Worm (Caenorhabditis elegans) whole organism, mixed stage, embryonic: ENCODE measurements around the gene mex-5.

Source experiments
- M03D4.4 ChIP-seq: sonication (generic microtip); optimal IDR thresholded peaks from 2 replicates; lab custom pipeline; 2017; ENCODE audit warnings: mild to moderate bottlenecking, missing genetic modification characterization, missing compliant biosample characterization
- bed-3 ChIP-seq: fragments of 200-800 bp; sonication (Bioruptor generic); optimal IDR thresholded peaks from 3 replicates; lab custom pipeline; 2018; ENCODE audit warnings: mild to moderate bottlenecking, missing genetic modification characterization, moderate library complexity, missing compliant biosample characterization
- blmp-1 ChIP-seq: fragments of 150-350 bp; optimal IDR thresholded peaks from 2 replicates; lab custom pipeline; 2014; ENCODE audit warnings: missing biosample characterization, missing genetic modification characterization
- ceh-39 ChIP-seq: fragments of 150-350 bp; optimal IDR thresholded peaks from 2 replicates; lab custom pipeline; 2014; ENCODE audit warnings: missing biosample characterization, missing genetic modification characterization
- ceh-43 ChIP-seq: fragments of 200-800 bp; sonication (Bioruptor generic); optimal IDR thresholded peaks from 2 replicates; lab custom pipeline; 2018; ENCODE audit warnings: mild to moderate bottlenecking, missing genetic modification characterization, moderate library complexity, missing compliant biosample characterization
- ceh-83 ChIP-seq: fragments of 200-800 bp; sonication (Bioruptor generic); optimal IDR thresholded peaks from 2 replicates; lab custom pipeline; 2018; ENCODE audit warnings: mild to moderate bottlenecking, missing genetic modification characterization, missing compliant biosample characterization
- ces-1 ChIP-seq: fragments of 150-350 bp; optimal IDR thresholded peaks from 2 replicates; lab custom pipeline; 2014; ENCODE audit warnings: missing biosample characterization, missing genetic modification reagents, missing genetic modification characterization
- cnd-1 ChIP-seq: fragments of 200-800 bp; sonication (Bioruptor generic); optimal IDR thresholded peaks from 2 replicates; lab custom pipeline; 2018; ENCODE audit warnings: mild to moderate bottlenecking, missing genetic modification characterization, missing compliant biosample characterization
- drap-1 ChIP-seq: fragments of 200-800 bp; sonication (Bioruptor generic); optimal IDR thresholded peaks from 3 replicates; lab custom pipeline; 2018; ENCODE audit warnings: mild to moderate bottlenecking, missing genetic modification characterization, missing compliant biosample characterization
- elt-1 ChIP-seq: sonication (generic microtip); optimal IDR thresholded peaks from 2 replicates; lab custom pipeline; 2017; ENCODE audit warnings: missing genetic modification characterization, mild to moderate bottlenecking, missing compliant biosample characterization, antibody characterized with exemption, moderate library complexity, borderline replicate concordance; ENCODE audit not compliant: insufficient read depth
- elt-3 ChIP-seq: fragments of 150-350 bp; optimal IDR thresholded peaks from 2 replicates; lab custom pipeline; 2014; ENCODE audit warnings: missing biosample characterization, missing genetic modification characterization
- flh-1 ChIP-seq: fragments of 200-800 bp; sonication (Bioruptor generic); optimal IDR thresholded peaks from 2 replicates; lab custom pipeline; 2018; ENCODE audit warnings: mild to moderate bottlenecking, missing genetic modification characterization, moderate library complexity, missing compliant biosample characterization
- ham-2 ChIP-seq: fragments of 200-800 bp; sonication (Bioruptor generic); optimal IDR thresholded peaks from 2 replicates; lab custom pipeline; 2018; ENCODE audit warnings: mild to moderate bottlenecking, missing genetic modification characterization, missing compliant biosample characterization
- hlh-1 ChIP-seq: fragments of 150-350 bp; optimal IDR thresholded peaks from 2 replicates; lab custom pipeline; 2014; ENCODE audit warnings: missing biosample characterization, missing genetic modification reagents, missing genetic modification characterization
- lin-13 ChIP-seq: fragments of 150-350 bp; optimal IDR thresholded peaks from 2 replicates; lab custom pipeline; 2014; ENCODE audit warnings: missing biosample characterization, missing genetic modification characterization
- lin-32 ChIP-seq: fragments of 200-800 bp; sonication (Bioruptor generic); optimal IDR thresholded peaks from 2 replicates; lab custom pipeline; 2018; ENCODE audit warnings: mild to moderate bottlenecking, missing genetic modification characterization, missing compliant biosample characterization
- lsy-2 ChIP-seq: fragments of 150-350 bp; optimal IDR thresholded peaks from 2 replicates; lab custom pipeline; 2014; ENCODE audit warnings: missing biosample characterization, missing genetic modification characterization
- mab-5 ChIP-seq: fragments of 150-350 bp; optimal IDR thresholded peaks from 2 replicates; lab custom pipeline; 2014; ENCODE audit warnings: missing biosample characterization, missing genetic modification characterization
- mep-1 ChIP-seq: fragments of 150-350 bp; optimal IDR thresholded peaks from 2 replicates; lab custom pipeline; 2017; ENCODE audit warnings: missing biosample characterization, missing genetic modification reagents, missing genetic modification characterization, inconsistent platforms
- mls-2 ChIP-seq: sonication (generic microtip); optimal IDR thresholded peaks from 2 replicates; lab custom pipeline; 2016; ENCODE audit warnings: mild to moderate bottlenecking, missing genetic modification characterization, moderate library complexity, missing compliant biosample characterization
- nhr-12 ChIP-seq: fragments of 150-350 bp; optimal IDR thresholded peaks from 2 replicates; lab custom pipeline; 2014; ENCODE audit warnings: missing biosample characterization, missing genetic modification characterization
- nhr-2 ChIP-seq: fragments of 150-350 bp; optimal IDR thresholded peaks from 2 replicates; lab custom pipeline; 2014; ENCODE audit warnings: missing biosample characterization, missing genetic modification characterization
- nhr-237 ChIP-seq: fragments of 150-350 bp; optimal IDR thresholded peaks from 2 replicates; lab custom pipeline; 2014; ENCODE audit warnings: missing biosample characterization, missing genetic modification characterization
- nhr-28 ChIP-seq: fragments of 150-350 bp; optimal IDR thresholded peaks from 2 replicates; lab custom pipeline; 2014; ENCODE audit warnings: missing biosample characterization, missing genetic modification characterization
- nhr-76 ChIP-seq: sonication (generic microtip); optimal IDR thresholded peaks from 2 replicates; lab custom pipeline; 2017; ENCODE audit warnings: missing biosample characterization, missing genetic modification characterization
- pha-4 ChIP-seq: fragments of 150-350 bp; optimal IDR thresholded peaks from 2 replicates; lab custom pipeline; 2018; ENCODE audit warnings: missing biosample characterization, missing genetic modification reagents, missing genetic modification characterization
- sem-2 ChIP-seq: fragments of 200-800 bp; sonication (Bioruptor generic); optimal IDR thresholded peaks from 2 replicates; lab custom pipeline; 2018; ENCODE audit warnings: mild to moderate bottlenecking, missing genetic modification characterization, missing compliant biosample characterization
- snpc-4 ChIP-seq: fragments of 150-350 bp; optimal IDR thresholded peaks from 2 replicates; lab custom pipeline; 2014; ENCODE audit warnings: missing biosample characterization, missing genetic modification characterization
- sptf-1 ChIP-seq: sonication (generic microtip); optimal IDR thresholded peaks from 2 replicates; lab custom pipeline; 2017; ENCODE audit warnings: mild to moderate bottlenecking, missing genetic modification characterization, moderate library complexity, missing compliant biosample characterization
- tbx-8 ChIP-seq: fragments of 200-800 bp; sonication (Bioruptor generic); optimal IDR thresholded peaks from 2 replicates; lab custom pipeline; 2018; ENCODE audit warnings: mild to moderate bottlenecking, missing genetic modification characterization, moderate library complexity, missing compliant biosample characterization
- unc-120 ChIP-seq: sonication (generic microtip); optimal IDR thresholded peaks from 2 replicates; lab custom pipeline; 2017; ENCODE audit warnings: missing genetic modification characterization, missing compliant biosample characterization; ENCODE audit not compliant: poor library complexity, severe bottlenecking
- unc-39 ChIP-seq: fragments of 150-350 bp; optimal IDR thresholded peaks from 2 replicates; lab custom pipeline; 2014; ENCODE audit warnings: missing biosample characterization, missing genetic modification characterization
- unc-62 ChIP-seq: fragments of 150-350 bp; optimal IDR thresholded peaks from 2 replicates; lab custom pipeline; 2014; ENCODE audit warnings: missing biosample characterization, missing genetic modification reagents, missing genetic modification characterization
- zip-8 ChIP-seq: fragments of 150-350 bp; optimal IDR thresholded peaks from 2 replicates; lab custom pipeline; 2014; ENCODE audit warnings: missing biosample characterization, missing genetic modification characterization
- ztf-11 ChIP-seq: fragments of 150-350 bp; optimal IDR thresholded peaks from 2 replicates; lab custom pipeline; 2014; ENCODE audit warnings: missing biosample characterization, missing genetic modification characterization

Gene mex-5

ce11 chrIV:13377716-13378115, 24.2 kb downstream of the mex-5 start, which contains the start of gene mau-8:
Gene mau-8 (plus strand): TSS chrIV:13378016.
- TF ChIP-seq ceh-39 (tag; lab: Kevin White, UChicago) = no peak
- TF ChIP-seq M03D4.4 = no peak
- no peak for TF ChIP-seq bed-3
- no peak for TF ChIP-seq elt-1 (tag; lab: Kevin White, UChicago)
- no peak for TF ChIP-seq mls-2 (tag; lab: Kevin White, UChicago)
- TF ChIP-seq unc-39 (tag; lab: Kevin White, UChicago) = no peak
- no peak for TF ChIP-seq nhr-76 (tag; lab: Kevin White, UChicago)
- TF ChIP-seq lsy-2 (tag; lab: Kevin White, UChicago) = no peak
- no peak for TF ChIP-seq ztf-11
- TF ChIP-seq lin-13 (tag; lab: Kevin White, UChicago) = no peak

ce11 chrIV:13380506-13380905, 27.0 kb downstream of the mex-5 start:
- TF ChIP-seq snpc-4 = no peak
- TF ChIP-seq ztf-11 = no peak
- TF ChIP-seq zip-8 (tag; lab: Kevin White, UChicago) = no peak
- TF ChIP-seq ceh-39 (tag; lab: Kevin White, UChicago) = no peak
- TF ChIP-seq flh-1 = no peak
- no peak for TF ChIP-seq lin-13 (tag; lab: Kevin White, UChicago)
- TF ChIP-seq cnd-1 (tag; lab: Kevin White, UChicago) = no peak
- no peak for TF ChIP-seq bed-3
- no peak for TF ChIP-seq mls-2 (tag; lab: Kevin White, UChicago)
- TF ChIP-seq ceh-83 (GFP tag; lab: Kevin White, UChicago) = no peak
- TF ChIP-seq sem-2 (GFP tag; lab: Kevin White, UChicago) = no peak
- no peak for TF ChIP-seq lin-32
- no peak for TF ChIP-seq ces-1 (GFP tag; lab: Kevin White, UChicago)
- no peak for TF ChIP-seq hlh-1 (tag; lab: Kevin White, UChicago)
- no peak for TF ChIP-seq nhr-28

ce11 chrIV:13381823-13382222, 28.3 kb downstream of the mex-5 start, which contains the start of gene emc-3:
Gene emc-3 (minus strand): TSS chrIV:13381923.
- no peak for TF ChIP-seq ceh-43 (GFP tag; lab: Kevin White, UChicago)
- no peak for TF ChIP-seq snpc-4
- no peak for TF ChIP-seq sptf-1 (tag; lab: Kevin White, UChicago)
- TF ChIP-seq mab-5 (tag; lab: Kevin White, UChicago) = no peak
- no peak for TF ChIP-seq ceh-39 (tag; lab: Kevin White, UChicago)
- no peak for TF ChIP-seq lsy-2 (tag; lab: Kevin White, UChicago)
- no peak for TF ChIP-seq drap-1 (GFP tag; lab: Kevin White, UChicago)
- TF ChIP-seq zip-8 (tag; lab: Kevin White, UChicago) = no peak
- TF ChIP-seq elt-3 = no peak
- TF ChIP-seq nhr-237 (tag; lab: Kevin White, UChicago) = no peak
- TF ChIP-seq blmp-1 = no peak
- TF ChIP-seq mls-2 (tag; lab: Kevin White, UChicago) = no peak
- no peak for TF ChIP-seq nhr-28
- TF ChIP-seq bed-3 = no peak
- no peak for TF ChIP-seq M03D4.4
- TF ChIP-seq unc-62 (GFP tag; lab: Kevin White, UChicago) = no peak
- TF ChIP-seq mep-1 (tag; lab: Kevin White, UChicago) = no peak
- TF ChIP-seq elt-1 (tag; lab: Kevin White, UChicago) = no peak
- no peak for TF ChIP-seq ham-2 (GFP tag; lab: Kevin White, UChicago)

DNA sequence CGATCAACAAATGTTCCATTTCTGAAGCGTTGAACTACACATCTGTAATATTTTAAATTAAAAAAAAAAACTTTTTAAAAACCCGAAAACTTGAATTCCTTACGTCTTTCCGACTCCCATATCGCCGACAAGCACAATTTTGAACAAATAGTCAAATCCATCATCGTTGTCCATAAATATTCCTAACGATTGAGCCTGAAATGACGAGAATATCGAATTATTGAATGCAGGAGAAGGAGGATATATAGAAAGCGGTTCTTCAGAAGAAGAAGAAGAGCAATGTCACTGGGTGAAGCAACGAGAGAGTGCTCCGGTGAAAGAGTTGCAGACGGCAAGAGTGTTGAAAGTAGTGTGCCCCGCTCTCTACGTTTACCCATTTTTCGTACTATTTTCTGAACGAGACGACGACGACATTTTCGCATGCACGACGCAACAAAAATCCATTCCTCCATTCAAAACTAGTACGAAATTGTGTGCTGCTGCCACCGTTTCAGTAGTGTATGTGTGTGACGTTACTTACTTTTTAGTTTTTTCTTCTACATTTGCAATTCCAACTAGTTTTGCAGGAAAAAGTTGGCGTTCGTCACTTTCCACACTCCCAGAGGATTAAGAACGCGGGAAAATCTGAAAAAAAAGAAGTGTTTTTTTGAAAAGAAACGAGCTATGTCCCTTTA, 30.4 kb downstream of the mex-5 start, which contains the start of gene rab-19:
Gene rab-19 (minus strand): TSS at position 624 of the 674 bp plus-strand sequence.
- peak; percentile 91 for TF ChIP-seq ces-1 (GFP tag; lab: Kevin White, UChicago)
- no peak for TF ChIP-seq unc-39 (tag; lab: Kevin White, UChicago)
- TF ChIP-seq, all 35 proteins: peak for 1

- TF ChIP-seq cnd-1 (tag; lab: Kevin White, UChicago) (peak; percentile 58), unc-120 (tag; lab: Kevin White, UChicago) (peak; percentile 72), elt-3 (no peak), sem-2 (GFP tag; lab: Kevin White, UChicago) (no peak), ceh-39 (tag; lab: Kevin White, UChicago) (peak; percentile 78), ztf-11 (peak; percentile 72), nhr-12 (tag; lab: Kevin White, UChicago) (no peak), nhr-76 (tag; lab: Kevin White, UChicago) (peak; percentile 64), ham-2 (GFP tag; lab: Kevin White, UChicago) (peak; percentile 85), blmp-1 (peak; percentile 57), lin-13 (tag; lab: Kevin White, UChicago) (peak; percentile 63), tbx-8 (GFP tag; lab: Kevin White, UChicago) (no peak), mls-2 (tag; lab: Kevin White, UChicago) (peak; percentile 76), ces-1 (GFP tag; lab: Kevin White, UChicago) (peak; percentile 92), unc-62 (GFP tag; lab: Kevin White, UChicago) (peak; percentile 43), ceh-83 (GFP tag; lab: Kevin White, UChicago) (peak; percentile 69), mep-1 (tag; lab: Kevin White, UChicago) (peak; percentile 89), bed-3 (no peak), M03D4.4 (peak; percentile 80), unc-39 (tag; lab: Kevin White, UChicago) (no peak), nhr-237 (tag; lab: Kevin White, UChicago) (peak; percentile 66), flh-1 (peak; percentile 21), pha-4 (peak; percentile 64), drap-1 (GFP tag; lab: Kevin White, UChicago) (peak; percentile 75), ceh-43 (GFP tag; lab: Kevin White, UChicago) (peak; percentile 74), snpc-4 (no peak), lin-32 (no peak), nhr-2 (peak; percentile 8), lsy-2 (tag; lab: Kevin White, UChicago) (peak; percentile 76), sptf-1 (tag; lab: Kevin White, UChicago) (peak; percentile 89), zip-8 (tag; lab: Kevin White, UChicago) (no peak)
These were observed 32.5 kb downstream of the mex-5 start, which contains the start of the genes Y62E10A.20, Y62E10A.23 and mdt-9 for ce11 chrIV:13386043-13386442. Gene Y62E10A.20 (minus strand): TSS chrIV:13386091. Gene Y62E10A.23 (plus strand): TSS chrIV:13386324. Gene mdt-9 (plus strand): TSS chrIV:13386380.
